Fruit fly (Drosophila melanogaster) ovary, adult (tissue): ENCODE measurements around the gene Lgr4.

Experiments
- CG17801 ChIP-seq: fragments of 200-800 bp; optimal IDR thresholded peaks from 2 replicates; lab custom pipeline; 2019; ENCODE audit warnings: missing biosample characterization, mild to moderate bottlenecking, missing genetic modification characterization, moderate library complexity; ENCODE audit not compliant: partially characterized antibody

Lgr4 gene

dm6 chrX:13172865-13173264 lies 16.1 kb downstream of the Lgr4 start:
- no peak for TF ChIP-seq CG17801

dm6 chrX:13159481-13159880 lies 29.5 kb downstream of the Lgr4 start, which contains the start of the genes Bap60 and CG12096:
Gene Bap60, minus strand, starts transcription at chrX:13159508.
Gene CG12096, plus strand, starts transcription at chrX:13159604.
- peak; percentile 86 for TF ChIP-seq CG17801

- peak; percentile 6 for TF ChIP-seq CG17801
These were observed 34.2 kb downstream of the Lgr4 start, which contains the start of the genes CG4318 and CG4332 for dm6 chrX:13154783-13155182. Gene CG4318, minus strand, starts transcription at chrX:13154924. Gene CG4332, plus strand, starts transcription at chrX:13155038.

dm6 chrX:13149083-13149482 lies 39.9 kb downstream of the Lgr4 start:
- no peak for TF ChIP-seq CG17801

dm6 chrX:13145858-13146257 lies 43.1 kb downstream of the Lgr4 start:
- TF ChIP-seq CG17801: no peak

dm6 chrX:13143100-13143499 lies 45.9 kb downstream of the Lgr4 start:
- TF ChIP-seq CG17801: no peak

- TF ChIP-seq CG17801: no peak
These were observed 50.1 kb downstream of the Lgr4 start, which contains the start of gene CG32645 for dm6 chrX:13138887-13139286. Gene CG32645, plus strand, starts transcription at chrX:13139199.

dm6 chrX:13136939-13137697 lies 51.8 kb downstream of the Lgr4 start:
- TF ChIP-seq CG17801: no peak

- no peak for TF ChIP-seq CG17801
These were observed 53.3 kb downstream of the Lgr4 start for dm6 chrX:13135702-13136101.

- TF ChIP-seq CG17801: no peak
These were observed 54.2 kb downstream of the Lgr4 start for dm6 chrX:13134811-13135210.

- peak; percentile 95 for TF ChIP-seq CG17801
These were observed 57.7 kb downstream of the Lgr4 start for dm6 chrX:13131063-13131773.

dm6 chrX:13130175-13130822 lies 58.7 kb downstream of the Lgr4 start:
- TF ChIP-seq CG17801: no peak

dm6 chrX:13128750-13129152 lies 60.2 kb downstream of the Lgr4 start, which contains the start of the genes CG32638, CG15717 and MFS10:
Gene CG32638, minus strand, starts transcription at chrX:13128794.
Gene CG15717, plus strand, starts transcription at chrX:13128952.
Gene MFS10, plus strand, starts transcription at chrX:13129018.
- TF ChIP-seq CG17801: peak; percentile 0

- TF ChIP-seq CG17801: no peak
These were observed 60.8 kb downstream of the Lgr4 start for dm6 chrX:13127973-13128749.

dm6 chrX:13125559-13125958 lies 63.4 kb downstream of the Lgr4 start:
- TF ChIP-seq CG17801: no peak
